Worm (Caenorhabditis elegans): ENCODE measurements around the gene acl-7.

ce11 chrII:12855900-12856299 is 39.6 kb upstream of the acl-7 start, which contains the start of gene Y46G5A.29:
- TF ChIP-seq ztf-4 (tag; optimal IDR thresholded peaks at IDR 0.05) (no peak), ceh-82 (tag; optimal IDR thresholded peaks at IDR 0.05) (no peak), nhr-20 (tag; optimal IDR thresholded peaks at IDR 0.05) (no peak), ceh-88 (GFP tag; IDR thresholded peaks at IDR 0.05) (no peak), mdl-1 (tag; optimal IDR thresholded peaks at IDR 0.05) (no peak), lsy-2 (tag; optimal IDR thresholded peaks at IDR 0.05) (no peak), unc-62 (GFP tag; optimal IDR thresholded peaks at IDR 0.05) (no peak), alr-1 (tag; optimal IDR thresholded peaks at IDR 0.05; ENCODE audit: borderline replicate concordance) (no peak), fos-1 (tag; optimal IDR thresholded peaks at IDR 0.05) (no peak), skn-1 (tag; optimal IDR thresholded peaks at IDR 0.05) (no peak)
